Fruit fly (Drosophila melanogaster): Measurements from ENCODE around the gene rempA.

DNA sequence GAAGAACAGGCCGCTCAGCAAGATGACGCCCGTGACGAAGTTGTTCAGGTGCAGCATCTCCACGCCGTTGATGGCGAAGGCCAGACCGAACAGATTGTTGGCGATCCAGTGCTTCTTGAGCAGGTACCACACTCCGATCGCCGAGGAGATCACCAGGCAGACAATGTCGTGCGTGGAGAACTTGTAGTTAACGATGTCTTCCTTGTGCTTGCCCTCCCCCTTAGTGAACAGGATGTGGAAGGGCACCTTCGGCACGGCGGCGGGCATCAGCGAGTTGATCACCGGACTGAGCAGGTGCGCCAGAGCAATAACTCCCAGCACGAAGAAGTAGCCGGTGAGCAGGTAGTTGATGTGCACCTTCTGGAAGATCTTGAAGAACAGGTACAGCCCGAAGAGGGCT, 16.3 kb downstream of the rempA start:
- TF ChIP-seq Hnf4 (GFP tag; optimal IDR thresholded peaks at IDR 0.05) (no peak), OdsH (GFP tag; optimal IDR thresholded peaks at IDR 0.05) (no peak)
